Worm (Caenorhabditis elegans): ENCODE results near the gene C44C1.1.

Gene C44C1.1

ce11 chrX:974499-975235, 5.9 kb upstream of the C44C1.1 start, which contains the start of gene vps-45:
TSS of gene vps-45 (minus strand) at chrX:974848.
- TF ChIP-seq unc-62 (GFP tag; optimal IDR thresholded peaks at IDR 0.05), result no peak

ce11 chrX:975236-975535, 5.4 kb upstream of the C44C1.1 start:
- TF ChIP-seq unc-62 (GFP tag; optimal IDR thresholded peaks at IDR 0.05), result no peak

DNA sequence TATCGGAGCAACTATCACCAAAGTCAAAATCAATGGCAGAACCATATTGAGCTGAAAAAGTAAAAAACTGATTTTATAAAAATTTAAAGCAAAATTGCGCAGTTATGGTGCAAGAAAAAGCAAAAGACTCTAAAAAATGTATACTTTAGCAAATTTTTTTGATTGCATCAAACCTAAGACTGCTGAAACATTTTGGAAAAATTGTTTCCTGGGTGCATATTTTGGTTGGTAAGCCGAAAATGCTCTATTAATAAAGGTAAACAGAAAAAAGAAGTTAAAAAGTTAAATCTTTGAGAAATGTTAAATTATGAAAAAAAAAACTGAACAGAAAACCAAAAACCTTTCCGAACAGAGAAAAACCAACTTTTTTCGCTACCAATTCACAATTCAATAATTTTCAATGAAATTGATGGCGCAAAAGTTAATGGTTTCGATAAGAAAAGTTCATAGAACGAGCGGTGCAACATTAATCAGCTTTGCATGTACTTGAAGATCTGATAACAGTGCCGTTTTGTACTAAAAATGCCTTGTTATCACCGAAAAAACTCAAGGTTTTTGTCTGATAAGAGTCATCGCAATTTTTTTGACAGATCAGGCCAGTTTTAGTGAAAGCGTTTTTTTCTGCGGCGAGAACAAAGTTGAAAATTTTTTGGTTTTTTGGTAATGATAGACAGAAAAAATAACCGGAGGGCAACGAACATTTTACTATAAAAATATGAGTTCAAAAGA, 2.5 kb upstream of the C44C1.1 start, which contains the start of gene abhd-3.2:
Gene abhd-3.2 (minus strand): TSS at position 51 of the 729 bp plus-strand sequence.
- TF ChIP-seq unc-62 (GFP tag; optimal IDR thresholded peaks at IDR 0.05), result no peak

DNA sequence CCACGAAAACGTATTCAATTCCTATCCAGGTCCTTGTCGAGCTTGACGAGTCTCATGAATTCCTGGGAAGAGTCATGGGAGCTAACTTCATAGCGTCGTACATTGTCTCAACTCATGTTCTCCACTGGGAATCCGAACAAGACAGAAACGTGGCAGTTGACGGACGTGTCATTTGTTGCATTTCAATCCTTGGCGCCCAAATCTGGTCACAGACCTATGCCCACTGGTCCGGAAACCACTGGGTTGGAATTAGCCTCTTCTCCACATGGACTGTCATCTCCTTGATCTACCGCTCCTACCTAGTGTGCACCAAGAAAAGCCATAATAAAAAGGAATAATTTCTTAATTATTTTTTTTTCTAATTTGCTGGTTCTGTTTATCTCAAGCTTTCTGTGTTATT, 2.0 kb downstream of the C44C1.1 start:
- no peak for TF ChIP-seq unc-62 (GFP tag; optimal IDR thresholded peaks at IDR 0.05)

DNA sequence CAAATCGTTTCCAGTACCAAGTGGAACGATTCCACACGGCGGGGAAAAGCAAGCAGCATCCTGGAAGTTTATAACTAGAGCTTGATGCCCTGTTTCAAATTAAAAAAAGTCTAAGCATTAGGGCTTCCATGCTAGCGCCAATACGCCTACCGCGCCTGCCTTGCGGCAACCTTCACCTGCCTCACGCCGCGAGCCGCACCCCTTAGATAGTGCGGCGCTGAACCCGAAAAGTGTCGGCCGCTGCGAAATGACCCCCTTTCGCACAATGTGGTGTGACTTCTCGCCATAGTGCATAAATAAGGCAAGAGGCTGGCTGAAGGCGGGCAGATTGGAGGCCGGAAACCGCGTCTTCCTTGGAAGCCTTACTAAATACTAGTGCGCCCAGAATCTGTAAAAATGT, 5.9 kb downstream of the C44C1.1 start:
- no peak for TF ChIP-seq unc-62 (GFP tag; optimal IDR thresholded peaks at IDR 0.05)

DNA sequence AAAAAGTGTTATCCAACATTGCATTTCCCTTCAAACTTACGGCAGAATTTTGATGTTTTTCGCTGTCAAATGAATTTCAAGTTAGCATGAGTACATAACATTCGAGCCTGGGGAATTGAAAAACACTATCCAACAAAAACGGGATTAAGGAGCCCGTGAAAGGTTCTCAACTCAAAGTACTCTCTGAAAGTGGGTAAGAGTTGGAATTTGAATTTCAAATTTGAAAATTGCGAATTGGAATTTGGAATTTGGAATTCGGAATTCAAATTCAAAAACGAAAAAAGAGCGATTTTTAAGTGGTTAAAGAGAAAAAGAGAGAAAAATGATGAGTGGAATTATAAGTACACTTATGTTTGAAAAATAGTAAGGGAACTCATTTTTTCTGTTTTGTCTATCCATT, 10.7 kb downstream of the C44C1.1 start, which contains the start of the genes C09E10.3 and dgk-1:
Gene C09E10.3 (minus strand): TSS at position 101 of the 400 bp plus-strand sequence.
Gene dgk-1 (minus strand): TSS at position 183 of the 400 bp plus-strand sequence.
- no peak for TF ChIP-seq unc-62 (GFP tag; optimal IDR thresholded peaks at IDR 0.05)

DNA sequence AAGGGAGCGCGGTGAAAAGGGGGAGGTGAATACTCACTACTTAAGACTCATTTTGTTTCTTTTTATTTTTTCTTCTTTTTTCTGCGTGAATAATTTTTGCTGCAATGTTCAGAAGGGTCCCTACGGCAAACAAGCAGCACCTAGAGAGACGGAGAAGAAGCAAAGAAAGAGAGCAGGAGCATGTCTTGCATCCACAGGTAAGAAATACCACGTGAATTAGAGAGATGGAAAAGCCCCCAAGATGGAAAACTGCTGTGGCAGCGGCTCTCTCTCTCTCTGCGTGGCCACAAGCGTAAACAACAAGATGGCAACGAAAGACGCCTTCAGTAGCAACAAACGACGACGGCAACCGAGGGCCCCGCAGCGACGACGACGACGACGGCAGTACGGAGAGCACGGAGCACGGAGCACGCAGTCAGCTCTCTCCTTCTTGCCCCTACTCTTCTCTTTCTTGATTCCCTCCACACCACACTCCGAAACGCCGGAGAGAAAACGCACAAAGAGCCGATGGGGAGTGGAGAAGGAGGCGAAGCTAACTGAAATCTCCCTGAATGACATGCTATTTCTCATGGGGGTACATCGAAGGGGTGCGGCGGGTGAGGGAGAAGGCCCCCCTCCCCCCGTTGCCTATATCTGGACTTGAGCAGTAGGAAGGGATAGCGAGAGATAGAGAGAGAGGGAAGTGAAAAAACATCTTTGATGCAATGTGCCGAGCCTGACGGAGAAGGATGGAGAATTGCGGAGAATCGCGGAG, 12.3 kb downstream of the C44C1.1 start:
- TF ChIP-seq unc-62 (GFP tag; optimal IDR thresholded peaks at IDR 0.05), result no peak

- no peak for TF ChIP-seq unc-62 (GFP tag; optimal IDR thresholded peaks at IDR 0.05)
Measured at ce11 chrX:994678-995077, 14.1 kb downstream of the C44C1.1 start.

- TF ChIP-seq unc-62 (GFP tag; optimal IDR thresholded peaks at IDR 0.05), result no peak
Measured at ce11 chrX:1004037-1004436, 23.5 kb downstream of the C44C1.1 start, which contains the start of gene cutl-21. TSS of gene cutl-21 (plus strand) at chrX:1004337.

ce11 chrX:1005026-1005425, 24.4 kb downstream of the C44C1.1 start:
- TF ChIP-seq unc-62 (GFP tag; optimal IDR thresholded peaks at IDR 0.05), result no peak

- no peak for TF ChIP-seq unc-62 (GFP tag; optimal IDR thresholded peaks at IDR 0.05)
Measured at ce11 chrX:1009512-1009911, 28.9 kb downstream of the C44C1.1 start.

- TF ChIP-seq unc-62 (GFP tag; optimal IDR thresholded peaks at IDR 0.05), result no peak
Measured at ce11 chrX:1010627-1011452, 30.3 kb downstream of the C44C1.1 start.

DNA sequence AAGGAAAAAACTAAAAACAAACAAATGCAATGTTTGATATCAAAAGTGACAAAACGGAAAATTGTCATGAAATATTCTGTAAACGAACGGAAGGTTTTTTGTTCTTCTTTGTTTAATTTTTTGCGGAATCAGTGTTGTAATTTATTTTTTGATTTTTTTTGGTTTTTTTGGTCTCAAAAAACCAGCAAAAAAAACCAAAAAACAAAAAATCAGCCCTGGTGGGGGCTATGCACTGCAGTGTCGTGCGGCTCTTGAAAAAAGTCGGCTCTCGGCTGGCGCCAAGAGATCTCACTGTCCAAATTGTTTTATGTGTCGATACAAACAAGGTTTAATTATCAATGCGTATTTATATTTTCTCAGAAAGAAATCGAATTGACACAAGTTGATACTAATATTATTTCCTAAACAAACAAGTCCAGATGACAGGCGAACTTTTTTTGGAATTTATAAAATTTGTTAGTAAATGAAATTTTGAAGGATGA, 31.9 kb downstream of the C44C1.1 start:
- TF ChIP-seq unc-62 (GFP tag; optimal IDR thresholded peaks at IDR 0.05), result no peak

ce11 chrX:1014708-1015107, 34.1 kb downstream of the C44C1.1 start:
- TF ChIP-seq unc-62 (GFP tag; optimal IDR thresholded peaks at IDR 0.05), result no peak

- no peak for TF ChIP-seq unc-62 (GFP tag; optimal IDR thresholded peaks at IDR 0.05)
Measured at ce11 chrX:1017456-1017855, 36.9 kb downstream of the C44C1.1 start, which contains the start of the genes F55A4.13 and nlf-1. TSS of gene F55A4.13 (minus strand) at chrX:1017556. TSS of gene nlf-1 (minus strand) at chrX:1017567.

Measured in whole organism, dauer.